Worm (Caenorhabditis elegans) whole organism, late embryonic: ENCODE measurements around the gene C07G3.15.

Experiments
- ceh-34 ChIP-seq: sonication (generic microtip); optimal IDR thresholded peaks from 2 replicates; lab custom pipeline; 2016; ENCODE audit warnings: mild to moderate bottlenecking, missing genetic modification characterization, missing compliant biosample characterization
- hlh-8 ChIP-seq: sonication (generic microtip); optimal IDR thresholded peaks from 2 replicates; lab custom pipeline; 2016; ENCODE audit warnings: missing genotype, missing genetic modification characterization, missing compliant biosample characterization
- nfya-1 ChIP-seq: sonication (generic microtip); optimal IDR thresholded peaks from 2 replicates; lab custom pipeline; 2017; ENCODE audit warnings: missing genetic modification characterization, mild to moderate bottlenecking, missing compliant biosample characterization, antibody characterized with exemption, moderate library complexity
- sox-2 ChIP-seq: fragments of 200-800 bp; sonication (Bioruptor generic); IDR thresholded peaks from 2 replicates; pipeline ENCODE4 v1.3.6; 2022; ENCODE audit warnings: missing genetic modification reagents, missing genetic modification characterization, missing compliant biosample characterization
- unc-55 ChIP-seq: sonication (generic microtip); optimal IDR thresholded peaks from 2 replicates; lab custom pipeline; 2017; ENCODE audit warnings: missing biosample characterization, missing genetic modification reagents, missing genetic modification characterization

ce11 chrV:3496880-3497279 is at the start of gene C07G3.15:
- no peak for TF ChIP-seq hlh-8 (tag; lab: Kevin White, UChicago)
- no peak for TF ChIP-seq unc-55 (GFP tag; lab: Kevin White, UChicago)
- no peak for TF ChIP-seq sox-2 (GFP tag; lab: Robert Waterston, UW)
- TF ChIP-seq ceh-34 (tag; lab: Kevin White, UChicago): no peak
- TF ChIP-seq nfya-1: no peak
